Worm (Caenorhabditis elegans) whole organism, mixed stage, embryonic: Measurements from ENCODE around the gene lad-2.

Experiments
- M03D4.4 ChIP-seq: sonication (generic microtip); optimal IDR thresholded peaks from 2 replicates; lab custom pipeline; 2017; ENCODE audit warnings: mild to moderate bottlenecking, missing genetic modification characterization, missing compliant biosample characterization
- bed-3 ChIP-seq: fragments of 200-800 bp; sonication (Bioruptor generic); optimal IDR thresholded peaks from 3 replicates; lab custom pipeline; 2018; ENCODE audit warnings: mild to moderate bottlenecking, missing genetic modification characterization, moderate library complexity, missing compliant biosample characterization
- blmp-1 ChIP-seq: fragments of 150-350 bp; optimal IDR thresholded peaks from 2 replicates; lab custom pipeline; 2014; ENCODE audit warnings: missing biosample characterization, missing genetic modification characterization
- ceh-39 ChIP-seq: fragments of 150-350 bp; optimal IDR thresholded peaks from 2 replicates; lab custom pipeline; 2014; ENCODE audit warnings: missing biosample characterization, missing genetic modification characterization
- ceh-43 ChIP-seq: fragments of 200-800 bp; sonication (Bioruptor generic); optimal IDR thresholded peaks from 2 replicates; lab custom pipeline; 2018; ENCODE audit warnings: mild to moderate bottlenecking, missing genetic modification characterization, moderate library complexity, missing compliant biosample characterization
- ceh-83 ChIP-seq: fragments of 200-800 bp; sonication (Bioruptor generic); optimal IDR thresholded peaks from 2 replicates; lab custom pipeline; 2018; ENCODE audit warnings: mild to moderate bottlenecking, missing genetic modification characterization, missing compliant biosample characterization
- ces-1 ChIP-seq: fragments of 150-350 bp; optimal IDR thresholded peaks from 2 replicates; lab custom pipeline; 2014; ENCODE audit warnings: missing biosample characterization, missing genetic modification reagents, missing genetic modification characterization
- cnd-1 ChIP-seq: fragments of 200-800 bp; sonication (Bioruptor generic); optimal IDR thresholded peaks from 2 replicates; lab custom pipeline; 2018; ENCODE audit warnings: mild to moderate bottlenecking, missing genetic modification characterization, missing compliant biosample characterization
- drap-1 ChIP-seq: fragments of 200-800 bp; sonication (Bioruptor generic); optimal IDR thresholded peaks from 3 replicates; lab custom pipeline; 2018; ENCODE audit warnings: mild to moderate bottlenecking, missing genetic modification characterization, missing compliant biosample characterization
- flh-1 ChIP-seq: fragments of 200-800 bp; sonication (Bioruptor generic); optimal IDR thresholded peaks from 2 replicates; lab custom pipeline; 2018; ENCODE audit warnings: mild to moderate bottlenecking, missing genetic modification characterization, moderate library complexity, missing compliant biosample characterization
- lin-32 ChIP-seq: fragments of 200-800 bp; sonication (Bioruptor generic); optimal IDR thresholded peaks from 2 replicates; lab custom pipeline; 2018; ENCODE audit warnings: mild to moderate bottlenecking, missing genetic modification characterization, missing compliant biosample characterization
- lsy-2 ChIP-seq: fragments of 150-350 bp; optimal IDR thresholded peaks from 2 replicates; lab custom pipeline; 2014; ENCODE audit warnings: missing biosample characterization, missing genetic modification characterization
- mab-5 ChIP-seq: fragments of 150-350 bp; optimal IDR thresholded peaks from 2 replicates; lab custom pipeline; 2014; ENCODE audit warnings: missing biosample characterization, missing genetic modification characterization
- mep-1 ChIP-seq: fragments of 150-350 bp; optimal IDR thresholded peaks from 2 replicates; lab custom pipeline; 2017; ENCODE audit warnings: missing biosample characterization, missing genetic modification reagents, missing genetic modification characterization, inconsistent platforms
- nhr-12 ChIP-seq: fragments of 150-350 bp; optimal IDR thresholded peaks from 2 replicates; lab custom pipeline; 2014; ENCODE audit warnings: missing biosample characterization, missing genetic modification characterization
- nhr-2 ChIP-seq: fragments of 150-350 bp; optimal IDR thresholded peaks from 2 replicates; lab custom pipeline; 2014; ENCODE audit warnings: missing biosample characterization, missing genetic modification characterization
- nhr-28 ChIP-seq: fragments of 150-350 bp; optimal IDR thresholded peaks from 2 replicates; lab custom pipeline; 2014; ENCODE audit warnings: missing biosample characterization, missing genetic modification characterization
- nhr-76 ChIP-seq: sonication (generic microtip); optimal IDR thresholded peaks from 2 replicates; lab custom pipeline; 2017; ENCODE audit warnings: missing biosample characterization, missing genetic modification characterization
- sem-2 ChIP-seq: fragments of 200-800 bp; sonication (Bioruptor generic); optimal IDR thresholded peaks from 2 replicates; lab custom pipeline; 2018; ENCODE audit warnings: mild to moderate bottlenecking, missing genetic modification characterization, missing compliant biosample characterization
- snpc-4 ChIP-seq: fragments of 150-350 bp; optimal IDR thresholded peaks from 2 replicates; lab custom pipeline; 2014; ENCODE audit warnings: missing biosample characterization, missing genetic modification characterization
- sptf-1 ChIP-seq: sonication (generic microtip); optimal IDR thresholded peaks from 2 replicates; lab custom pipeline; 2017; ENCODE audit warnings: mild to moderate bottlenecking, missing genetic modification characterization, moderate library complexity, missing compliant biosample characterization
- tbx-8 ChIP-seq: fragments of 200-800 bp; sonication (Bioruptor generic); optimal IDR thresholded peaks from 2 replicates; lab custom pipeline; 2018; ENCODE audit warnings: mild to moderate bottlenecking, missing genetic modification characterization, moderate library complexity, missing compliant biosample characterization
- unc-39 ChIP-seq: fragments of 150-350 bp; optimal IDR thresholded peaks from 2 replicates; lab custom pipeline; 2014; ENCODE audit warnings: missing biosample characterization, missing genetic modification characterization
- unc-62 ChIP-seq: fragments of 150-350 bp; optimal IDR thresholded peaks from 2 replicates; lab custom pipeline; 2014; ENCODE audit warnings: missing biosample characterization, missing genetic modification reagents, missing genetic modification characterization

Gene lad-2

DNA sequence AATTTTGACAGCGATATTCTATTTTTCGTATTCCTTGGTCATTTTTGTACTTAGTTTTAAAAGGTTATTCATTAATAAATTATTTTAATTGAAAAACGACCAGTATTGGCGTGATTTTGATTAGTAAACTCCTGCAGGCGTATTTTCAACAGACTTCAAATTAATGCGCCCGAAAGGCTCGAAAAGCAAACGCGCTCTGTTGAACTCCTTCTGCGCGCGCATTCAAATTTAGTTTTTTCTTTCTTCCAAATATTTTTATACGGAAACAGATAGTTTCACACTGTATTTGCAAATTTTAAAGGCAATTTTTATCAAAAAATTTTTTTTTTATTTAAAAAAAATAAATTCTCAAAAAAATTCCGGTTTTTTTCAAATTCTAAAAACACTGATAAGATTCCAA lies 62.2 kb downstream of the lad-2 start:
- TF ChIP-seq snpc-4 (tag; lab: Kevin White, UChicago), result no peak
- TF ChIP-seq cnd-1, result no peak
- no peak for TF ChIP-seq unc-39 (tag; lab: Kevin White, UChicago)
- no peak for TF ChIP-seq ces-1
- no peak for TF ChIP-seq sptf-1 (tag; lab: Kevin White, UChicago)
- no peak for TF ChIP-seq nhr-12 (tag; lab: Kevin White, UChicago)
- TF ChIP-seq M03D4.4 (tag; lab: Kevin White, UChicago), result no peak
- TF ChIP-seq tbx-8, result no peak
- no peak for TF ChIP-seq bed-3 (GFP tag; lab: Kevin White, UChicago)
- no peak for TF ChIP-seq lsy-2 (tag; lab: Kevin White, UChicago)
- no peak for TF ChIP-seq drap-1 (GFP tag; lab: Kevin White, UChicago)
- TF ChIP-seq mab-5 (tag; lab: Kevin White, UChicago), result no peak
- no peak for TF ChIP-seq ceh-43
- TF ChIP-seq mep-1 (tag; lab: Kevin White, UChicago), result no peak

DNA sequence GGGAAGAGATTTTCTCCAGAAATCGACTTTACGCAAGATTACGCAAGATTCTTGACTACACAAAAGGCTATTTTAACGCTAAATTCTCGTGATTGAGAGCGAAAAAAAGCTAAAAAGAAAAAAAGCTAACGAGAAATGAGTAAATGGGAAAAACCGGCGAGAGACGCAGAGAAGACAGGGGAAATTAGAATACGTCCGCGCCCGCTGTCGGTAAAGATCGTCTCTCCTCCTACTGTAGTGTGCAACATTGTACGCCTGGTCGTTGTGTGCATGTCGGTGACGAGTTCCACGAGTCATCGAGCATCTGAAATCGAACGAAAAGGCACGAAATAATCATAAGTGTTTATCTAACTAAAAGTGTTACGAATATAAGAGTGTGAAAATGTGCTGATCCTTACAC lies 63.7 kb downstream of the lad-2 start:
- TF ChIP-seq unc-62 (no peak), mab-5 (tag; lab: Kevin White, UChicago) (no peak), ceh-39 (tag; lab: Kevin White, UChicago) (no peak), drap-1 (GFP tag; lab: Kevin White, UChicago) (no peak), nhr-2 (tag; lab: Kevin White, UChicago) (no peak), sem-2 (GFP tag; lab: Kevin White, UChicago) (no peak), blmp-1 (tag; lab: Kevin White, UChicago) (no peak), flh-1 (GFP tag; lab: Kevin White, UChicago) (no peak), nhr-28 (no peak), cnd-1 (no peak), unc-39 (tag; lab: Kevin White, UChicago) (no peak), snpc-4 (tag; lab: Kevin White, UChicago) (no peak), bed-3 (GFP tag; lab: Kevin White, UChicago) (no peak), ceh-83 (GFP tag; lab: Kevin White, UChicago) (no peak), lin-32 (GFP tag; lab: Kevin White, UChicago) (no peak), nhr-76 (no peak), ces-1 (no peak)
